Fruit fly (Drosophila melanogaster) whole organism, pupa: ENCODE data around the gene spi.
A peak's percentile ranks its signal among the peaks of the same experiment; 100 is the strongest.

Experiments
- CG10348 ChIP-seq: fragments of 200-800 bp; sonication (Bioruptor generic); IDR thresholded peaks from 2 replicates; pipeline ENCODE4 v1.3.6; 2022; ENCODE audit warnings: missing biosample characterization, missing genetic modification characterization
- CG12605 ChIP-seq: fragments of 200-800 bp; sonication (Bioruptor generic); IDR thresholded peaks from 2 replicates; pipeline ENCODE4 v1.3.6; 2022; ENCODE audit warnings: missing biosample characterization, missing genetic modification characterization
- CG13204 ChIP-seq: fragments of 200-800 bp; sonication (Bioruptor generic); optimal IDR thresholded peaks from 2 replicates; lab custom pipeline; 2018; ENCODE audit warnings: missing biosample characterization, mild to moderate bottlenecking, missing genetic modification characterization, moderate library complexity
- CG14655 ChIP-seq: fragments of 200-800 bp; sonication (Bioruptor generic); optimal IDR thresholded peaks from 3 replicates; lab custom pipeline; 2017; ENCODE audit warnings: mild to moderate bottlenecking, missing biosample characterization, missing genetic modification reagents, missing genetic modification characterization
- CG15710 ChIP-seq: fragments of 200-800 bp; sonication (Bioruptor generic); optimal IDR thresholded peaks from 2 replicates; lab custom pipeline; 2018; ENCODE audit warnings: missing biosample characterization, mild to moderate bottlenecking, missing genetic modification characterization, moderate library complexity
- CG17806 ChIP-seq: fragments of 200-800 bp; sonication (Bioruptor generic); optimal IDR thresholded peaks from 2 replicates; lab custom pipeline; 2018; ENCODE audit warnings: missing biosample characterization, mild to moderate bottlenecking, missing genetic modification characterization, moderate library complexity
- CG32121 ChIP-seq: fragments of 200-800 bp; sonication (Bioruptor generic); IDR thresholded peaks from 2 replicates; pipeline ENCODE4 v1.3.6; 2022; ENCODE audit warnings: missing biosample characterization, missing genetic modification characterization
- CG34367 ChIP-seq: fragments of 200-800 bp; sonication (Bioruptor generic); optimal IDR thresholded peaks from 2 replicates; lab custom pipeline; 2018; ENCODE audit warnings: missing biosample characterization, mild to moderate bottlenecking, missing genetic modification characterization
- CG4496 ChIP-seq: fragments of 200-800 bp; sonication (Bioruptor generic); IDR thresholded peaks from 3 replicates; pipeline ENCODE4 v1.3.6; 2022; ENCODE audit warnings: missing biosample characterization, missing genetic modification characterization
- CG8159 ChIP-seq: fragments of 200-800 bp; sonication (Bioruptor generic); optimal IDR thresholded peaks from 3 replicates; lab custom pipeline; 2018; ENCODE audit warnings: missing biosample characterization, mild to moderate bottlenecking, missing genetic modification characterization, moderate library complexity
- CG8301 ChIP-seq: fragments of 200-800 bp; sonication (Bioruptor generic); optimal IDR thresholded peaks from 2 replicates; lab custom pipeline; 2018; ENCODE audit warnings: missing biosample characterization, mild to moderate bottlenecking, missing genetic modification characterization
- CG9948 ChIP-seq: fragments of 200-800 bp; sonication (Bioruptor generic); optimal IDR thresholded peaks from 2 replicates; lab custom pipeline; 2018; ENCODE audit warnings: missing biosample characterization, mild to moderate bottlenecking, missing genetic modification characterization, moderate library complexity
- D1 ChIP-seq: fragments of 200-800 bp; sonication (Bioruptor generic); optimal IDR thresholded peaks from 2 replicates; lab custom pipeline; 2018; ENCODE audit warnings: missing biosample characterization, mild to moderate bottlenecking, missing genetic modification characterization, moderate library complexity
- EcR ChIP-seq: fragments of 200-800 bp; sonication (Bioruptor generic); optimal IDR thresholded peaks from 3 replicates; lab custom pipeline; 2019; ENCODE audit warnings: missing biosample characterization, missing genetic modification characterization, mild to moderate bottlenecking, moderate library complexity, missing genetic modification reagents
- Ets98B ChIP-seq: fragments of 200-800 bp; sonication (Bioruptor generic); IDR thresholded peaks from 2 replicates; pipeline ENCODE4 v1.3.6; 2022; ENCODE audit warnings: missing biosample characterization, missing genetic modification characterization
- Pif1A ChIP-seq: fragments of 200-800 bp; sonication (Bioruptor generic); optimal IDR thresholded peaks from 3 replicates; lab custom pipeline; 2016; ENCODE audit warnings: missing biosample characterization, missing genetic modification characterization
- Pif1B ChIP-seq: fragments of 200-800 bp; sonication (Bioruptor generic); optimal IDR thresholded peaks from 3 replicates; lab custom pipeline; 2016; ENCODE audit warnings: missing biosample characterization, missing genetic modification characterization
- Snoo ChIP-seq: fragments of 200-800 bp; sonication (Bioruptor generic); optimal IDR thresholded peaks from 3 replicates; lab custom pipeline; 2017; ENCODE audit warnings: missing biosample characterization, mild to moderate bottlenecking, missing genetic modification characterization, inconsistent platforms
- fd96Ca ChIP-seq: fragments of 200-800 bp; sonication (Bioruptor generic); IDR thresholded peaks from 3 replicates; pipeline ENCODE4 v1.3.6; 2022; ENCODE audit warnings: missing biosample characterization, missing genetic modification characterization
- gl ChIP-seq: fragments of 200-800 bp; sonication (Bioruptor generic); optimal IDR thresholded peaks from 2 replicates; lab custom pipeline; 2018; ENCODE audit warnings: missing biosample characterization, mild to moderate bottlenecking, missing genetic modification characterization
- rn ChIP-seq: fragments of 200-800 bp; sonication (Bioruptor generic); IDR thresholded peaks from 2 replicates; pipeline ENCODE4 v1.3.6; 2022; ENCODE audit warnings: missing biosample characterization, missing genetic modification characterization

Gene spi

DNA sequence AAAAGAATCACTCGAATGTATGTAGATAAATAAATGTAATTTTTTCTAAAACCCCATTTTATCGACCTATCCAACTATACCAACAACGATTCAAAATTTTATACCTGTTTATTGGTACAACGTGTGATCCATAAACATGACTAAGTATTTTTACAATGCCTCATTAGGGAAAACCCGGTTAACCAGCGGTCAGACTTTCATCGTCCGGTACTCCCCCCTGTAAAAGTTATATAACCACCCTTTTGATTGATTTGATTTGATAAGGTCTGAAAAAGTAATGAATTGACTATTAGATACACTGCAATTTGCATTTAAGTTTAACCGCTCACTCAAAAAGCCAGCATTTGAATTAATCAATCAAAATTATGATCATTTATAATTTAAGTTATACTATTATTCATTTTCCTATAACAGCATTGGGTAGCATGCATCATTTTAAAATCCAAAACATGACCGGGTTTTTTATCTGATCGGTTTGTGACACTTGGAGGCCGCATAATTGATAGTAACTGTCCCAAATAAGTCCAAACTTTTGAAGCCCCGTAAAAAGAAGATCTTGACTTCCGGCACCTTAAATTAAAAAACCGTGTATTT, 9.7 kb downstream of the spi start:
- no peak for TF ChIP-seq CG17806 (tag; lab: Kevin White, UChicago)
- no peak for TF ChIP-seq CG34367 (tag; lab: Kevin White, UChicago)
- no peak for TF ChIP-seq Snoo (tag; lab: Kevin White, UChicago)
- no peak for TF ChIP-seq CG8301
- TF ChIP-seq gl (tag; lab: Kevin White, UChicago): no peak
- TF ChIP-seq CG12605 (GFP tag; lab: Robert Waterston, UW): no peak
- no peak for TF ChIP-seq CG10348 (GFP tag; lab: Robert Waterston, UW)
- no peak for TF ChIP-seq CG4496 (GFP tag; lab: Robert Waterston, UW)
- TF ChIP-seq CG32121 (GFP tag; lab: Robert Waterston, UW): no peak
- no peak for TF ChIP-seq EcR (GFP tag; lab: Kevin White, UChicago)
- no peak for TF ChIP-seq rn (GFP tag; lab: Robert Waterston, UW)
- TF ChIP-seq Pif1A (GFP tag; lab: Kevin White, UChicago): no peak
- TF ChIP-seq Pif1B (GFP tag; lab: Kevin White, UChicago): no peak
- TF ChIP-seq CG8159 (tag; lab: Kevin White, UChicago): no peak
- TF ChIP-seq CG13204 (GFP tag; lab: Kevin White, UChicago): no peak
- no peak for TF ChIP-seq CG15710
- TF ChIP-seq CG9948 (tag; lab: Kevin White, UChicago): no peak
- TF ChIP-seq Ets98B (GFP tag; lab: Robert Waterston, UW): no peak
- TF ChIP-seq fd96Ca (GFP tag; lab: Robert Waterston, UW): no peak

DNA sequence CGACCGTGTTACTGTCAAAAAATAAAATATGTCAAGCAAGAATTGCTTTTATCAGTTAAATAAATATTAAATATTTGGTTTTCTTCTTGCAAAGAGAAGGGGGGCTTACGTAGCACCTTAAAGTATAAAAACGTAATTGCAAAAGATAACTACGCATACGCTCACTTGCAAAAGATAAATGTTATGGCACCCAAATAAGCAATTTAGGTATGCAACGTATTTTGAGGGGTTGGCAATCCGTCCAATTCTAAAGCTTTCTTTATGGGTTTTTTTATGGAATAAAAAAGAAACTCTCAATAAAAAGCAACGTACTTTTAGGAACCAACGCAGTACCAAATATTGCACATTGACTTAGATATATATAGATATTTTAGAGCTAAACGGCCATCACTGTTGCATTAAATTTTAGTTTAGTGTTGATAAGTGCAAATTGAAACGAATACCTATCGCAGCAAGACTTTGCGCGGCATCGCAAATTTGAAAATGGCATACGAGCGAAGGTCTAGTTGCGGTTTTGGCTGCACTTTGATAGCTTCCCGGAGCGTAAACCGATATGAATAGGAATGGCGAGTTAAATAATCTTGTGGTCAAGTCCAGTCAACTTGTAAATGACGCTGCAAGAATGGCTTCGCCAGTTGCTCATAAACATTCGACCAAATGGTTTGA, 11.7 kb downstream of the spi start, which contains the start of gene CG13077:
Gene CG13077, plus strand, starts transcription at position 631 of the 666 bp plus-strand sequence.
- TF ChIP-seq CG12605 (GFP tag; lab: Robert Waterston, UW) (no peak), gl (tag; lab: Kevin White, UChicago) (peak; percentile 63), CG14655 (no peak)

DNA sequence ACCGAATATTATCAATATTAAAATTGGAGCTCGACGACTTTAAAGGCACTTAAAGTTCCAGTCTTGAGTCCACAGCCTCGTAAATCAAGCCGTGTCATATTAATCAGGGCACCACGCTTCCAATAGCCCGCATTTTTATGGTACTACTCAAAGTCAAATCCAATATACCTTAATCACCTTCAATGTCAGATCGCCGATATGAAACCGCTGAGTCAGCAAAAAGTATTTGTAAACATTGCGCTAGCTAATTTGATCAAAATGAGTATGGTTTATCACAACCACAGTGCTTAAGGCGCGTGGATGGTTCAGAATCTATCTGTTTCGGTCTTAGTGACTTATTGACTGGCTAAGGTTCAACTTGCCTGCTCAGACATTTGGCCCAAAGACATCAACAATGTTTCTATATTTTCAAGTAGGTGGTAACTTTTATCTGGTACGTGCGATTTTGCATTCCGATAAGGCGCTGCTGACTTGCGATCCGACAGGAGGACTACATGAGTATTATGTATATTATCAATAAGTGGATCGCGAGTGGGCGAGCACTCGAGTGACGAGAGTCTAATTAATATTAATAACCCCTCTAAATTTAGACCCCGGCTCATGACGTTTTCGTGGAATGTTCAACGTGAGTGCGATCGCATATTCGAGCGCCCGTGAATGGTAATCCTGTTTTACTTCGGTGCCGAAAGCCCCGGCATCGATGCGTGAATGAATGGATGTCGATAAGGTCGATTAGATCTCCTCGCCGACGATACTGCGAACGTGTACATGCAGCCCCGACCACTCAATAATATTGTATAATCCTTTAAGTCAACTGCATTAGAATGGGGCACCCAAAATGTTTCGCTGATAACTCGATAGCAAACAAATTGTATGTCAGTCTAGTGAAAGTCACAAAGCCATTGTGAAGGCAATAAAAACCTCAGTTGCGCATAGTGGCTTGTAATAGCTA, 13.8 kb downstream of the spi start, which contains the start of gene CG13078:
Gene CG13078, plus strand, starts transcription at position 902 of the 952 bp plus-strand sequence.
- TF ChIP-seq CG9948 (tag; lab: Kevin White, UChicago): no peak
- TF ChIP-seq gl (tag; lab: Kevin White, UChicago): no peak
- TF ChIP-seq CG4496 (GFP tag; lab: Robert Waterston, UW): no peak
- no peak for TF ChIP-seq Pif1A (GFP tag; lab: Kevin White, UChicago)
- no peak for TF ChIP-seq CG8159 (tag; lab: Kevin White, UChicago)
- TF ChIP-seq D1 (tag; lab: Kevin White, UChicago): no peak
- no peak for TF ChIP-seq Pif1B (GFP tag; lab: Kevin White, UChicago)
- TF ChIP-seq Ets98B (GFP tag; lab: Robert Waterston, UW): no peak
- no peak for TF ChIP-seq CG12605 (GFP tag; lab: Robert Waterston, UW)
- no peak for TF ChIP-seq CG10348 (GFP tag; lab: Robert Waterston, UW)
- no peak for TF ChIP-seq Snoo (tag; lab: Kevin White, UChicago)
- no peak for TF ChIP-seq EcR (GFP tag; lab: Kevin White, UChicago)
- TF ChIP-seq CG15710: no peak
- no peak for TF ChIP-seq CG34367 (tag; lab: Kevin White, UChicago)
- no peak for TF ChIP-seq rn (GFP tag; lab: Robert Waterston, UW)

DNA sequence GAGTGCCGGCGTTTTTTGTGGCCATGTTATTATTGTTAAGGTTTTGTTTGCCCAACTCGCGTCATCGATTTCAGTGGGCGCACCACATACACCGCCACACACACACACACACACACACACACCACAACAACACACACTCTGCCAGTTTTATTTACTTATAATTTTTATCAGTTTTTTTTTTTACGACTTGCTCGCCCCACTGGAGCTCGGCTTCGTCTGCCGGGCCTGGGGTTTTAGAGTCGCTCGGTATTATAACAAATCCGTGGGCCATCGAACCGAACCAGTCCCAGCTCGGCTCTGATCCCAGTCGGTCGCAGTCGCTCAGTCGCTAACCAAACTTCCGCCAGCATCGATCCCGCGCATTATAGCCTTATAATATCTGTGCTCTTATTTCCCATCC, 27.7 kb downstream of the spi start:
- TF ChIP-seq EcR (GFP tag; lab: Kevin White, UChicago): peak; percentile 94
- peak; percentile 89 for TF ChIP-seq CG4496 (GFP tag; lab: Robert Waterston, UW)
- TF ChIP-seq CG34367 (tag; lab: Kevin White, UChicago): peak; percentile 28
- peak; percentile 65 for TF ChIP-seq gl (tag; lab: Kevin White, UChicago)
- TF ChIP-seq CG17806 (tag; lab: Kevin White, UChicago): no peak
- no peak for TF ChIP-seq CG13204 (GFP tag; lab: Kevin White, UChicago)
- TF ChIP-seq CG8159 (tag; lab: Kevin White, UChicago): no peak
- no peak for TF ChIP-seq Ets98B (GFP tag; lab: Robert Waterston, UW)
- no peak for TF ChIP-seq CG15710
- no peak for TF ChIP-seq rn (GFP tag; lab: Robert Waterston, UW)
- no peak for TF ChIP-seq CG9948 (tag; lab: Kevin White, UChicago)
- TF ChIP-seq CG14655: no peak
- TF ChIP-seq Snoo (tag; lab: Kevin White, UChicago): peak; percentile 50
- TF ChIP-seq CG32121 (GFP tag; lab: Robert Waterston, UW): no peak
- TF ChIP-seq Pif1B (GFP tag; lab: Kevin White, UChicago): peak; percentile 53
- no peak for TF ChIP-seq CG8301
- TF ChIP-seq Pif1A (GFP tag; lab: Kevin White, UChicago): no peak
- no peak for TF ChIP-seq fd96Ca (GFP tag; lab: Robert Waterston, UW)
- no peak for TF ChIP-seq CG10348 (GFP tag; lab: Robert Waterston, UW)
- no peak for TF ChIP-seq D1 (tag; lab: Kevin White, UChicago)
- no peak; the same call in 1 of the 2 replicates for TF ChIP-seq CG12605 (GFP tag; lab: Robert Waterston, UW)
